Worm (Caenorhabditis elegans) whole organism, late embryonic: Measurements from ENCODE around the gene F25H9.6.

Source experiments
- F13H6.1 ChIP-seq: sonication (generic microtip); optimal IDR thresholded peaks from 2 replicates; lab custom pipeline; 2016; ENCODE audit warnings: missing genetic modification characterization, missing compliant biosample characterization
- K09A11.1 ChIP-seq: sonication (generic microtip); optimal IDR thresholded peaks from 2 replicates; lab custom pipeline; 2017; ENCODE audit warnings: antibody characterized with exemption, mild to moderate bottlenecking, missing genetic modification characterization, missing compliant biosample characterization; ENCODE audit not compliant: insufficient read depth
- T23F11.4 ChIP-seq: fragments of 200-800 bp; sonication (Bioruptor generic); optimal IDR thresholded peaks from 2 replicates; lab custom pipeline; 2018; ENCODE audit warnings: mild to moderate bottlenecking, missing genetic modification characterization, missing compliant biosample characterization
- ahr-1 ChIP-seq: sonication (generic microtip); optimal IDR thresholded peaks from 2 replicates; lab custom pipeline; 2016; ENCODE audit warnings: missing genetic modification characterization, missing compliant biosample characterization
- ceh-14 ChIP-seq: sonication (generic microtip); optimal IDR thresholded peaks from 2 replicates; lab custom pipeline; 2016; ENCODE audit warnings: missing genotype, missing genetic modification characterization, missing compliant biosample characterization
- ceh-18 ChIP-seq: sonication (generic microtip); optimal IDR thresholded peaks from 2 replicates; lab custom pipeline; 2016; ENCODE audit warnings: missing genetic modification characterization, missing compliant biosample characterization
- ceh-22 ChIP-seq: sonication (generic microtip); optimal IDR thresholded peaks from 2 replicates; lab custom pipeline; 2017; ENCODE audit warnings: missing biosample characterization, missing genetic modification characterization
- ceh-24 ChIP-seq: sonication (generic microtip); optimal IDR thresholded peaks from 2 replicates; lab custom pipeline; 2016; ENCODE audit warnings: mild to moderate bottlenecking, missing genetic modification characterization, missing compliant biosample characterization
- ceh-30 ChIP-seq: fragments of 150-350 bp; optimal IDR thresholded peaks from 2 replicates; lab custom pipeline; 2014; ENCODE audit warnings: missing biosample characterization, missing genetic modification characterization
- ceh-31 ChIP-seq: sonication (generic microtip); optimal IDR thresholded peaks from 2 replicates; lab custom pipeline; 2016; ENCODE audit warnings: missing genetic modification characterization, missing compliant biosample characterization
- ceh-6 ChIP-seq: fragments of 200-800 bp; sonication (Bioruptor generic); optimal IDR thresholded peaks from 2 replicates; lab custom pipeline; 2018; ENCODE audit warnings: mild to moderate bottlenecking, missing genetic modification characterization, missing compliant biosample characterization
- dve-1 ChIP-seq: sonication (generic microtip); optimal IDR thresholded peaks from 2 replicates; lab custom pipeline; 2017; ENCODE audit warnings: antibody characterized with exemption, mild to moderate bottlenecking, missing genetic modification characterization, missing compliant biosample characterization
- elt-4 ChIP-seq: sonication (generic microtip); optimal IDR thresholded peaks from 2 replicates; lab custom pipeline; 2016; ENCODE audit warnings: missing genetic modification characterization, missing compliant biosample characterization
- gmeb-2 ChIP-seq: sonication (generic microtip); optimal IDR thresholded peaks from 2 replicates; lab custom pipeline; 2016; ENCODE audit warnings: missing genetic modification characterization, inconsistent platforms, missing compliant biosample characterization
- hlh-13 ChIP-seq: fragments of 200-800 bp; sonication (Bioruptor generic); optimal IDR thresholded peaks from 2 replicates; lab custom pipeline; 2018; ENCODE audit warnings: mild to moderate bottlenecking, missing genetic modification characterization, missing compliant biosample characterization
- hlh-15 ChIP-seq: sonication (generic microtip); optimal IDR thresholded peaks from 2 replicates; lab custom pipeline; 2016; ENCODE audit warnings: missing genetic modification characterization, missing compliant biosample characterization
- hlh-30 ChIP-seq: sonication (generic microtip); optimal IDR thresholded peaks from 2 replicates; lab custom pipeline; 2017; ENCODE audit warnings: antibody characterized with exemption, missing genetic modification characterization, missing compliant biosample characterization; ENCODE audit not compliant: insufficient read depth
- lim-6 ChIP-seq: sonication (generic microtip); optimal IDR thresholded peaks from 2 replicates; lab custom pipeline; 2016; ENCODE audit warnings: missing genetic modification characterization, missing compliant biosample characterization
- mec-3 ChIP-seq: sonication (generic microtip); optimal IDR thresholded peaks from 2 replicates; lab custom pipeline; 2016; ENCODE audit warnings: borderline replicate concordance, missing genetic modification characterization, missing compliant biosample characterization
- nfya-1 ChIP-seq: sonication (generic microtip); optimal IDR thresholded peaks from 2 replicates; lab custom pipeline; 2017; ENCODE audit warnings: missing genetic modification characterization, mild to moderate bottlenecking, missing compliant biosample characterization, antibody characterized with exemption, moderate library complexity
- nhr-11 ChIP-seq: fragments of 150-350 bp; optimal IDR thresholded peaks from 2 replicates; lab custom pipeline; 2014; ENCODE audit warnings: missing biosample characterization, missing genetic modification characterization
- nhr-232 ChIP-seq: sonication (generic microtip); optimal IDR thresholded peaks from 2 replicates; lab custom pipeline; 2016; ENCODE audit warnings: missing genetic modification characterization, missing compliant biosample characterization
- pag-3 ChIP-seq: sonication (generic microtip); optimal IDR thresholded peaks from 2 replicates; lab custom pipeline; 2016; ENCODE audit warnings: missing compliant biosample characterization, missing genetic modification characterization, borderline replicate concordance
- pros-1 ChIP-seq: fragments of 150-350 bp; optimal IDR thresholded peaks from 2 replicates; lab custom pipeline; 2014; ENCODE audit warnings: missing biosample characterization, missing genetic modification reagents, missing genetic modification characterization
- ref-2 ChIP-seq: sonication (generic microtip); optimal IDR thresholded peaks from 2 replicates; lab custom pipeline; 2016; ENCODE audit warnings: missing genetic modification characterization, missing compliant biosample characterization
- rnt-1 ChIP-seq: sonication (generic microtip); optimal IDR thresholded peaks from 2 replicates; lab custom pipeline; 2016; ENCODE audit warnings: missing genetic modification characterization, missing compliant biosample characterization
- sdc-2 ChIP-seq: sonication (generic microtip); optimal IDR thresholded peaks from 2 replicates; lab custom pipeline; 2016; ENCODE audit warnings: missing genotype, missing genetic modification characterization, missing compliant biosample characterization
- sox-2 ChIP-seq: fragments of 200-800 bp; sonication (Bioruptor generic); IDR thresholded peaks from 2 replicates; pipeline ENCODE4 v1.3.6; 2022; ENCODE audit warnings: missing genetic modification reagents, missing genetic modification characterization, missing compliant biosample characterization
- syd-9 ChIP-seq: sonication (generic microtip); optimal IDR thresholded peaks from 2 replicates; lab custom pipeline; 2016; ENCODE audit warnings: mild to moderate bottlenecking, missing genetic modification characterization, moderate library complexity, missing compliant biosample characterization
- tbx-2 ChIP-seq: sonication (generic microtip); optimal IDR thresholded peaks from 2 replicates; lab custom pipeline; 2016; ENCODE audit warnings: missing genetic modification characterization, missing compliant biosample characterization
- unc-3 ChIP-seq, 2 experiments: fragments of 200-800 bp in 1 of 2; sonication (Bioruptor generic) in 1 of 2; sonication (generic microtip) in 1 of 2; conservative IDR thresholded peaks in 1 of 2; optimal IDR thresholded peaks in 1 of 2; 2 replicates each; pipeline versions ENCODE4 v1.3.6 to Lab custom; 2016 to 2022; ENCODE audit warnings: missing compliant biosample characterization in 2 of 2, missing genetic modification characterization in 2 of 2, missing genetic modification reagents in 1 of 2
- unc-55 ChIP-seq: sonication (generic microtip); optimal IDR thresholded peaks from 2 replicates; lab custom pipeline; 2017; ENCODE audit warnings: missing biosample characterization, missing genetic modification reagents, missing genetic modification characterization
- zip-5 ChIP-seq: sonication (generic microtip); optimal IDR thresholded peaks from 2 replicates; lab custom pipeline; 2016; ENCODE audit warnings: missing genetic modification characterization, missing compliant biosample characterization
- ztf-16 ChIP-seq: sonication (generic microtip); optimal IDR thresholded peaks from 2 replicates; lab custom pipeline; 2017; ENCODE audit warnings: missing genetic modification characterization, missing compliant biosample characterization

The F25H9.6 gene

DNA sequence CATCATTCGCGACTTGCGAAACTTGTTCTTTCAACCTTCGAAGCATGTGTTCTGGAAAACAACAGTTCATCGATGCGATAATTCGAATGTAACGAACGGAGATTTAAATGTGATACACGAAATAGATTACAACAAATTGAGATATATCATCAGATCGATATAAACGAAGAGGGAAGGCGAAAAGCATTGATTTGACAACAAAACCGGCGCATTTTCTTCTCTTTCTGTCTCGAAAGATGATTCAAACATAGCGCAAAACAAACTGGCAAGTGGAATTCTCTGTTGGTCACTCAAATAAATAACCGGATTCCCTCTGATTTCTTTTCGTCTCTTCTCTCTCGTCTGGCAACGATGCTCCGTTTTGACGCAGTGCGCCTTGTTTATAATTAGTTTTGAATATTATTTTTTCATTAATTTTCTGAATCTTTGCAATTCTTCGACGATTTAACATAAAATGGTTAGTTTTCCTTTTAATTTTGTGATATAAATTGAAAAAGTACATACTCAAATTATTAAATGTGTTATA is 29.2 kb upstream of the F25H9.6 start, which contains the start of the genes eea-1 and gut-2:
Gene eea-1, minus strand, starts transcription at position 51 of the 526 bp plus-strand sequence.
Gene gut-2, plus strand, starts transcription at position 369 of the 526 bp plus-strand sequence.
- TF ChIP-seq F13H6.1 (tag; lab: Kevin White, UChicago) (no peak), ceh-30 (tag; lab: Kevin White, UChicago) (no peak), nfya-1 (peak; percentile 49), ceh-14 (tag; lab: Kevin White, UChicago) (peak; percentile 15), ceh-31 (tag; lab: Kevin White, UChicago) (peak; percentile 17), ceh-24 (tag; lab: Kevin White, UChicago) (no peak), unc-55 (GFP tag; lab: Kevin White, UChicago) (peak; percentile 25)
- TF ChIP-seq, all 69 proteins: peak for 4

DNA sequence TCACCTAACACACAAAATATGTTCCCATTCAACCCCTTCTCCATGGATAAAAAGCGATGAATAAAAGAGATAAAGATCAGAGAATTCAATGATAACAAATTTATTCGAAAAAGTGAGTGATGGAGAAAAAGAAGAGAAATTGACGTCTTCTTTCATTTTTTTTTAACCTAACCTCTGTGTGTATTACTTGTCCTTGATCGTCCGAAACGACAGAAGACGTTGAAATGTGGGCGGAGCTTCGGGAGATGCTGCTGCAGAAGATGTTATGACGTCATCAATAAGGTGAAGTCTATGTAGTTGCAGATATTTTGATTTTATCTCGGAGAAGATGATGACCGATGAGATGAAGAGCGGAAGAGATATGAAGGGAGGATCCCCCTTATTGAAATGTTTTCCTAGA is 21.7 kb upstream of the F25H9.6 start, which contains the start of gene T10G3.3:
Gene T10G3.3, minus strand, starts transcription at position 370 of the 400 bp plus-strand sequence.
- no peak for TF ChIP-seq ref-2 (tag; lab: Kevin White, UChicago)

DNA sequence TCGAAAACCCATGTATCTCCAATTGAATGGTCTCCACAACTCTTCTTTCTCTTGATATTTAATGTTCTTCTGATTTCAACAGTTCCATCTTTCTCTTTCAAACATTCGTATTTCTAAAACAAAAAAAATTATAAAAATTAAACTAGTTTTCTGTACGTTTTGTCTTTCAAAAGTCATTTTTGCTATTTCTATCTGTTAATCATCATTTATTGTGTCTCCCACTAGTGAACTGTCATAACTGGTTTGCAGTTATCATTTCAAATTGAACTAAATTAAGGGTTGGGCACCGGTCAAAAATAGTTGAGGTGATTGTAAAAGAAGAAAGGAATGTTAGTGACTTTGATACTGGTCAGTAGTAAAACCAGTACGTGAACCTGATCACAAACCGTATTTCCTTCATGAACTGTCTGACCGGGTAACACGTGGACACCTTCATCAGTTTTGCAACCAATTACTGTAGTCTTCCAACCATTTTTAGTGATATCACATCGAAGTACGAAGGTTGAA is 20.2 kb upstream of the F25H9.6 start:
- no peak for TF ChIP-seq T23F11.4 (GFP tag; lab: Kevin White, UChicago)
- TF ChIP-seq syd-9 (tag; lab: Kevin White, UChicago) = no peak
- no peak for TF ChIP-seq lim-6
- no peak for TF ChIP-seq elt-4 (tag; lab: Kevin White, UChicago)
- no peak for TF ChIP-seq dve-1 (tag; lab: Kevin White, UChicago)
- no peak for TF ChIP-seq gmeb-2 (tag; lab: Kevin White, UChicago)
- no peak for TF ChIP-seq hlh-15 (tag; lab: Kevin White, UChicago)
- no peak for TF ChIP-seq ceh-31 (tag; lab: Kevin White, UChicago)
- TF ChIP-seq nhr-11 (tag; lab: Kevin White, UChicago) = no peak
- no peak for TF ChIP-seq zip-5 (tag; lab: Kevin White, UChicago)
- no peak for TF ChIP-seq pros-1 (tag; lab: Kevin White, UChicago)
- TF ChIP-seq tbx-2 (tag; lab: Kevin White, UChicago) = no peak
- no peak for TF ChIP-seq K09A11.1 (tag; lab: Kevin White, UChicago)

DNA sequence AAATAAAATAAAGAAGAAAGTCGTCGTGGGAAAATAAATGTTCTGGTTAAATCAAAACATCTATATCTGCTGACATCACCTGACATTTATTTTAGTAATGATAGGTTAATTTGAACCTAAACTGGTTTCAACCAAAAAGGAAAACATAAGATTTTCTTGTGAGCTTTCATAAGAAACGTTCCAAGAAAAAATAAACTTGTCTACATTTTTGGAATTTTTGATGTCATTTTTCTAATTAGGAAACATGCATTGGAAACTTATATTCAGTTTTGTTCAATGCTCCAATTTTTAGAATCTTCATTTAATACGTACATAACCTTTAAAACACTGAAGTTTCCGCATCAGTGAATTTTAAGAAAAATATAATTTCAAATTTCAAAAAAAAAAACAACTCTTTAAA is 17.6 kb upstream of the F25H9.6 start:
- TF ChIP-seq ceh-6 (GFP tag; lab: Kevin White, UChicago) (no peak), unc-55 (GFP tag; lab: Kevin White, UChicago) (no peak), ceh-24 (tag; lab: Kevin White, UChicago) (no peak), sox-2 (GFP tag; lab: Robert Waterston, UW) (no peak), ceh-18 (tag; lab: Kevin White, UChicago) (no peak), unc-3 (GFP tag; conservative IDR thresholded peaks at IDR 0.05; lab: Robert Waterston, UW) (no peak), unc-3 (tag; optimal IDR thresholded peaks at IDR 0.05; lab: Kevin White, UChicago) (no peak), hlh-13 (GFP tag; lab: Kevin White, UChicago) (no peak), ztf-16 (tag; lab: Kevin White, UChicago) (no peak), ceh-22 (tag; lab: Kevin White, UChicago) (no peak)

DNA sequence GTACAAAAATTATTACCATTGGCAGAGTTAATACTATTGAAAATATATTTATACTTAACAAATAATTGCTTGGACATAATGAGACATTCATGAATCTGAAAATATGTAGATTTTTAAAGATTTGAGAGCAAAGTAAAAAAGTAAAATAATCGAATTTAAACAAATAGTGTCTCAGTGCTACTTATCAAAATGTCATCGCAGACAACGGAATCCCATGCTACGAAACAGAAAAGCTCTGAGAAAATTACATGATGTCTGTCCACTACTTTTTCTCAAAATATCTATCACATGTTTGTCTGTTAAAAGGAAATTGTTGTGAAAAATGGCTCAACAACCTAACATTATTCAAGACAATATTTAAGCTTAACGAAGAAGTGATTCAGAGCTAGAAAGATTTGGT is 16.2 kb upstream of the F25H9.6 start, which contains the start of gene T10G3.4:
Gene T10G3.4, minus strand, starts transcription at position 101 of the 400 bp plus-strand sequence.
- TF ChIP-seq ceh-14 (tag; lab: Kevin White, UChicago) = no peak
- no peak for TF ChIP-seq rnt-1 (tag; lab: Kevin White, UChicago)
- TF ChIP-seq nhr-232 (tag; lab: Kevin White, UChicago) = no peak
- TF ChIP-seq sdc-2 = no peak
- TF ChIP-seq dve-1 (tag; lab: Kevin White, UChicago) = no peak
- no peak for TF ChIP-seq nhr-11 (tag; lab: Kevin White, UChicago)
- no peak for TF ChIP-seq unc-3 (GFP tag; conservative IDR thresholded peaks at IDR 0.05; lab: Robert Waterston, UW)
- no peak for TF ChIP-seq unc-3 (tag; optimal IDR thresholded peaks at IDR 0.05; lab: Kevin White, UChicago)
- TF ChIP-seq mec-3 (tag; lab: Kevin White, UChicago) = no peak
- no peak for TF ChIP-seq hlh-30 (tag; lab: Kevin White, UChicago)
- TF ChIP-seq pag-3 = no peak
- TF ChIP-seq zip-5 (tag; lab: Kevin White, UChicago) = no peak
- TF ChIP-seq ahr-1 (tag; lab: Kevin White, UChicago) = no peak
- no peak for TF ChIP-seq ceh-6 (GFP tag; lab: Kevin White, UChicago)
- TF ChIP-seq tbx-2 (tag; lab: Kevin White, UChicago) = no peak
